Fruit fly (Drosophila melanogaster) whole organism, embryonic: ENCODE measurements around the gene Bcat.

Source experiments
- ATbp ChIP-seq: fragments of 200-800 bp; sonication (Bioruptor generic); optimal IDR thresholded peaks from 2 replicates; lab custom pipeline; 2017; ENCODE audit warnings: missing biosample characterization, mild to moderate bottlenecking, missing genetic modification characterization, missing genetic modification reagents
- CG10321 ChIP-seq: fragments of 200-800 bp; sonication (Bioruptor generic); IDR thresholded peaks from 2 replicates; pipeline ENCODE4 v1.3.6; 2022; ENCODE audit warnings: missing biosample characterization, missing genetic modification characterization
- CG10959 ChIP-seq: fragments of 200-800 bp; sonication (Bioruptor generic); IDR thresholded peaks from 2 replicates; pipeline ENCODE4 v1.3.6; 2022; ENCODE audit warnings: missing biosample characterization, missing genetic modification characterization
- CG11093 ChIP-seq: fragments of 200-800 bp; sonication (Bioruptor generic); IDR thresholded peaks from 3 replicates; pipeline ENCODE4 v1.3.6; 2022; ENCODE audit warnings: missing biosample characterization, missing genetic modification characterization
- CG12155 ChIP-seq: fragments of 200-800 bp; sonication (Bioruptor generic); optimal IDR thresholded peaks from 3 replicates; lab custom pipeline; 2016; ENCODE audit warnings: missing biosample characterization, missing genetic modification characterization
- CG12236 ChIP-seq: fragments of 200-800 bp; sonication (Bioruptor generic); optimal IDR thresholded peaks from 2 replicates; lab custom pipeline; 2016; ENCODE audit warnings: missing biosample characterization, missing genetic modification characterization
- CG14441 ChIP-seq: fragments of 200-800 bp; sonication (Bioruptor generic); IDR thresholded peaks from 2 replicates; pipeline ENCODE4 v1.3.6; 2022; ENCODE audit warnings: missing biosample characterization, missing genetic modification characterization
- CG14860 ChIP-seq: fragments of 200-800 bp; sonication (Bioruptor generic); IDR thresholded peaks from 3 replicates; pipeline ENCODE4 v1.3.6; 2022; ENCODE audit warnings: missing biosample characterization, missing genetic modification characterization; ENCODE audit not compliant: partially characterized antibody
- CG15479 ChIP-seq: fragments of 200-800 bp; sonication (Bioruptor generic); optimal IDR thresholded peaks from 3 replicates; lab custom pipeline; 2019; ENCODE audit warnings: missing biosample characterization, mild to moderate bottlenecking, missing genetic modification characterization, moderate library complexity
- CG16863 ChIP-seq: fragments of 200-800 bp; sonication (Bioruptor generic); optimal IDR thresholded peaks from 3 replicates; lab custom pipeline; 2016; ENCODE audit warnings: missing biosample characterization, missing genetic modification characterization
- CG17802 ChIP-seq: fragments of 200-800 bp; sonication (Bioruptor generic); optimal IDR thresholded peaks from 2 replicates; lab custom pipeline; 2018; ENCODE audit warnings: missing biosample characterization, mild to moderate bottlenecking, missing genetic modification characterization, moderate library complexity
- CG2120 ChIP-seq: fragments of 200-800 bp; sonication (Bioruptor generic); optimal IDR thresholded peaks from 3 replicates; lab custom pipeline; 2016; ENCODE audit warnings: missing biosample characterization, missing genetic modification characterization
- CG2202 ChIP-seq: fragments of 200-800 bp; sonication (Bioruptor generic); optimal IDR thresholded peaks from 2 replicates; lab custom pipeline; 2018; ENCODE audit warnings: missing biosample characterization, mild to moderate bottlenecking, missing genetic modification characterization
- CG3065 ChIP-seq: fragments of 200-800 bp; sonication (Bioruptor generic); optimal IDR thresholded peaks from 2 replicates; lab custom pipeline; 2016; ENCODE audit warnings: missing biosample characterization, missing genetic modification characterization
- CG33213 ChIP-seq: fragments of 200-800 bp; sonication (Bioruptor generic); optimal IDR thresholded peaks from 3 replicates; lab custom pipeline; 2016; ENCODE audit warnings: missing biosample characterization, missing genetic modification characterization
- CG3726 ChIP-seq: fragments of 200-800 bp; sonication (Bioruptor generic); IDR thresholded peaks from 3 replicates; pipeline ENCODE4, ENCODE4 v1.3.6; 2022; ENCODE audit warnings: missing biosample characterization, missing genetic modification characterization
- CG4404 ChIP-seq: fragments of 200-800 bp; sonication (Bioruptor generic); IDR thresholded peaks from 2 replicates; pipeline ENCODE4 v1.3.6; 2022; ENCODE audit warnings: missing biosample characterization, missing genetic modification characterization
- CG4707 ChIP-seq: fragments of 200-800 bp; sonication (Bioruptor generic); optimal IDR thresholded peaks from 2 replicates; lab custom pipeline; 2018; ENCODE audit warnings: missing biosample characterization, mild to moderate bottlenecking, missing genetic modification characterization, moderate library complexity
- CG6254 ChIP-seq: fragments of 200-800 bp; sonication (Bioruptor generic); optimal IDR thresholded peaks from 3 replicates; lab custom pipeline; 2017; ENCODE audit warnings: mild to moderate bottlenecking, missing biosample characterization, missing genetic modification reagents, missing genetic modification characterization
- CG6791 ChIP-seq: fragments of 200-800 bp; sonication (Bioruptor generic); IDR thresholded peaks from 3 replicates; pipeline ENCODE4 v1.3.6; 2022; ENCODE audit warnings: missing biosample characterization, missing genetic modification characterization; ENCODE audit not compliant: partially characterized antibody
- CG6854 ChIP-seq: fragments of 200-800 bp; sonication (Bioruptor generic); optimal IDR thresholded peaks from 3 replicates; lab custom pipeline; 2017; ENCODE audit warnings: missing biosample characterization, mild to moderate bottlenecking, missing genetic modification characterization
- CG7987 ChIP-seq: fragments of 200-800 bp; sonication (Bioruptor generic); optimal IDR thresholded peaks from 2 replicates; lab custom pipeline; 2018; ENCODE audit warnings: missing biosample characterization, mild to moderate bottlenecking, missing genetic modification characterization, moderate library complexity
- CG8290 ChIP-seq, 3 experiments: fragments of 200-800 bp; sonication (Bioruptor generic); optimal IDR thresholded peaks; 2 replicates each; lab custom pipeline; 2016 to 2019; ENCODE audit warnings: missing biosample characterization in 3 of 3, missing genetic modification characterization in 3 of 3, mild to moderate bottlenecking in 2 of 3, moderate library complexity in 1 of 3
- CG8359 ChIP-seq: fragments of 200-800 bp; sonication (Bioruptor generic); optimal IDR thresholded peaks from 2 replicates; lab custom pipeline; 2017; ENCODE audit warnings: missing biosample characterization, mild to moderate bottlenecking, missing genetic modification characterization, borderline replicate concordance
- Eip74EF ChIP-seq, 2 experiments: fragments of 200-800 bp in 1 of 2; fragments of >200 bp in 1 of 2; sonication (Bioruptor generic) in 1 of 2; optimal IDR thresholded peaks; 2 replicates each; lab custom pipeline; 2017 to 2019; ENCODE audit warnings: missing biosample characterization in 2 of 2, missing genetic modification characterization in 2 of 2, mild to moderate bottlenecking in 1 of 2, moderate library complexity in 1 of 2
- GATAe ChIP-seq: fragments of 200-800 bp; sonication (Bioruptor generic); conservative IDR thresholded peaks from 2 replicates; pipeline ENCODE4 v1.3.6; 2022; ENCODE audit warnings: missing biosample characterization, missing genetic modification characterization
- HLHmδ ChIP-seq: fragments of 200-800 bp; sonication (Bioruptor generic); optimal IDR thresholded peaks from 2 replicates; lab custom pipeline; 2018; ENCODE audit warnings: missing biosample characterization, mild to moderate bottlenecking, missing genetic modification characterization, moderate library complexity
- HmgD ChIP-seq: fragments of 200-800 bp; sonication (Bioruptor generic); optimal IDR thresholded peaks from 3 replicates; lab custom pipeline; 2016; ENCODE audit warnings: missing biosample characterization, missing genetic modification characterization
- Hsf ChIP-seq: fragments of 200-800 bp; sonication (Bioruptor generic); optimal IDR thresholded peaks from 3 replicates; lab custom pipeline; 2016; ENCODE audit warnings: missing biosample characterization, missing genetic modification characterization
- NC2β ChIP-seq: fragments of 200-800 bp; sonication (Bioruptor generic); optimal IDR thresholded peaks from 2 replicates; lab custom pipeline; 2016; ENCODE audit warnings: missing biosample characterization, missing genetic modification characterization
- NK7.1 ChIP-seq: fragments of 200-800 bp; sonication (Bioruptor generic); optimal IDR thresholded peaks from 3 replicates; lab custom pipeline; 2016; ENCODE audit warnings: missing biosample characterization, missing genetic modification characterization
- amos ChIP-seq: fragments of 200-800 bp; sonication (Bioruptor generic); IDR thresholded peaks from 2 replicates; pipeline ENCODE4 v1.3.6; 2022; ENCODE audit warnings: missing biosample characterization, missing genetic modification characterization; ENCODE audit not compliant: partially characterized antibody
- ap ChIP-seq: fragments of 200-800 bp; sonication (Bioruptor generic); IDR thresholded peaks from 2 replicates; pipeline ENCODE4 v1.3.6; 2022; ENCODE audit warnings: missing biosample characterization, missing genetic modification characterization
- chinmo ChIP-seq: fragments of 200-800 bp; sonication (Bioruptor generic); IDR thresholded peaks from 4 replicates; pipeline ENCODE4 v1.3.6; 2022; ENCODE audit warnings: missing biosample characterization, missing genetic modification characterization; ENCODE audit not compliant: partially characterized antibody
- da ChIP-seq: fragments of 200-800 bp; sonication (Bioruptor generic); optimal IDR thresholded peaks from 2 replicates; lab custom pipeline; 2016; ENCODE audit warnings: missing biosample characterization, missing genetic modification characterization
- esg ChIP-seq: fragments of 200-800 bp; sonication (Bioruptor generic); conservative IDR thresholded peaks from 2 replicates; pipeline ENCODE4 v1.3.6; 2022; ENCODE audit warnings: missing biosample characterization, missing genetic modification characterization
- fru ChIP-seq: fragments of >200 bp; optimal IDR thresholded peaks from 2 replicates; lab custom pipeline; 2017
- klu ChIP-seq: fragments of 200-800 bp; sonication (Bioruptor generic); IDR thresholded peaks from 2 replicates; pipeline ENCODE4 v1.3.6; 2022; ENCODE audit warnings: missing biosample characterization, missing genetic modification characterization
- lbe ChIP-seq: fragments of 200-800 bp; sonication (Bioruptor generic); optimal IDR thresholded peaks from 2 replicates; lab custom pipeline; 2016; ENCODE audit warnings: missing biosample characterization, mild to moderate bottlenecking, missing genetic modification characterization
- luna ChIP-seq: fragments of 200-800 bp; sonication (Bioruptor generic); optimal IDR thresholded peaks from 2 replicates; lab custom pipeline; 2016; ENCODE audit warnings: missing biosample characterization, missing genetic modification characterization
- mam ChIP-seq: fragments of 200-800 bp; sonication (Bioruptor generic); optimal IDR thresholded peaks from 3 replicates; lab custom pipeline; 2016; ENCODE audit warnings: missing biosample characterization, missing genetic modification characterization
- mirr ChIP-seq: fragments of 200-800 bp; sonication (Bioruptor generic); optimal IDR thresholded peaks from 3 replicates; lab custom pipeline; 2018; ENCODE audit warnings: missing biosample characterization, mild to moderate bottlenecking, missing genetic modification characterization
- oc ChIP-seq: fragments of 200-800 bp; sonication (Bioruptor generic); optimal IDR thresholded peaks from 2 replicates; lab custom pipeline; 2018; ENCODE audit warnings: missing biosample characterization, mild to moderate bottlenecking, missing genetic modification characterization, moderate library complexity
- ro ChIP-seq: fragments of 200-800 bp; sonication (Bioruptor generic); IDR thresholded peaks from 2 replicates; pipeline ENCODE4 v1.3.6; 2022; ENCODE audit warnings: missing biosample characterization, missing genetic modification characterization
- scrt ChIP-seq: fragments of 200-800 bp; sonication (Bioruptor generic); optimal IDR thresholded peaks from 2 replicates; lab custom pipeline; 2018; ENCODE audit warnings: missing biosample characterization, mild to moderate bottlenecking, missing genetic modification characterization, moderate library complexity
- sens-2 ChIP-seq: fragments of 200-800 bp; sonication (Bioruptor generic); IDR thresholded peaks from 2 replicates; pipeline ENCODE4 v1.3.6; 2022; ENCODE audit warnings: missing biosample characterization, missing genetic modification characterization
- sisA ChIP-seq: fragments of 200-800 bp; sonication (Bioruptor generic); IDR thresholded peaks from 2 replicates; pipeline ENCODE4 v1.3.6; 2022; ENCODE audit warnings: missing biosample characterization, missing genetic modification characterization
- so ChIP-seq: fragments of 200-800 bp; sonication (Bioruptor generic); IDR thresholded peaks from 3 replicates; pipeline ENCODE4 v1.3.6; 2022; ENCODE audit warnings: missing biosample characterization, missing genetic modification characterization
- tup ChIP-seq: fragments of 200-800 bp; sonication (Bioruptor generic); optimal IDR thresholded peaks from 2 replicates; lab custom pipeline; 2016; ENCODE audit warnings: missing biosample characterization, mild to moderate bottlenecking, missing genetic modification characterization, moderate library complexity
- vfl ChIP-seq: fragments of 200-800 bp; sonication (Bioruptor generic); optimal IDR thresholded peaks from 2 replicates; lab custom pipeline; 2016; ENCODE audit warnings: missing biosample characterization, missing genetic modification characterization
- vvl ChIP-seq: fragments of 200-800 bp; sonication (Bioruptor generic); IDR thresholded peaks from 2 replicates; pipeline ENCODE4 v1.3.6; 2022; ENCODE audit warnings: missing biosample characterization, missing genetic modification characterization

The Bcat gene

DNA sequence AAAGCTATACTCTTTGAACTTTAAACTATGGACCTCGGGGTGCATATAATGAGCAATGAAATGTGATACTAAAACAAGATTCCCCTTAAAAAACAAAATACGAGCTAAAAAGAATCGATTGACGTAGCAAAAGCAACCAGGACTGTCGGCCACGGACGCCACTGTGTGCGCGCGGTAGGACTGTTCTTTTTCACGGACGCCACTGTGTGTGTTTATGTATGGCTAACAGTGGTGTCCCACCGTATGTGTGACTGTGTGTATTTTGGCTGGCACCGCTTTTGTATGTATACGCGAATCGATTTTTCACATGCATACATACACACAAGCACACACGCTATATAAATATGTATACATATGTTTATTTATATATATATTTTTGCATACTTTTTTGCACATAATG is 12.9 kb upstream of the Bcat start (continued):
- 0 out of 2 replicates have a peak, but pooled peaks have one; percentile 26 for TF ChIP-seq CG10959 (GFP tag; lab: Robert Waterston, UW)
- TF ChIP-seq CG33213 (GFP tag; lab: Kevin White, UChicago) = peak; percentile 33
- TF ChIP-seq klu (GFP tag; lab: Robert Waterston, UW) = no peak
- peak; percentile 35 for TF ChIP-seq lbe (GFP tag; lab: Kevin White, UChicago)
- TF ChIP-seq CG12236 (GFP tag; lab: Kevin White, UChicago) = peak; percentile 18
- peak; percentile 31 for TF ChIP-seq CG3065 (GFP tag; lab: Kevin White, UChicago)
- TF ChIP-seq GATAe (GFP tag; lab: Robert Waterston, UW) = no peak
- TF ChIP-seq CG6791 (GFP tag; lab: Robert Waterston, UW) = no peak
- no peak for TF ChIP-seq CG14860
- peak; percentile 52 for TF ChIP-seq CG12155 (GFP tag; lab: Kevin White, UChicago)
- no peak for TF ChIP-seq sens-2 (GFP tag; lab: Robert Waterston, UW)
- peak; percentile 62 for TF ChIP-seq mirr (GFP tag; lab: Kevin White, UChicago)
- TF ChIP-seq HLHmδ (GFP tag; lab: Kevin White, UChicago) = peak; percentile 57
- no peak for TF ChIP-seq CG3726 (GFP tag; lab: Robert Waterston, UW)
- peak; percentile 29 for TF ChIP-seq ATbp (GFP tag; lab: Kevin White, UChicago)
- TF ChIP-seq so (GFP tag; lab: Robert Waterston, UW) = no peak
- no peak for TF ChIP-seq CG8359
- peak; percentile 49; the same call in 1 of the 2 replicates for TF ChIP-seq amos (GFP tag; lab: Robert Waterston, UW)
- no peak for TF ChIP-seq tup (GFP tag; lab: Kevin White, UChicago)
- no peak for TF ChIP-seq CG15479
- TF ChIP-seq HmgD (GFP tag; lab: Kevin White, UChicago) = peak; percentile 68
- TF ChIP-seq mam (GFP tag; lab: Kevin White, UChicago) = peak; percentile 80
- peak; percentile 30 for TF ChIP-seq NC2β (GFP tag; lab: Kevin White, UChicago)
- TF ChIP-seq CG4707 (GFP tag; lab: Kevin White, UChicago) = no peak
- peak; percentile 57 for TF ChIP-seq Hsf (GFP tag; lab: Kevin White, UChicago)
- peak; percentile 52 for TF ChIP-seq CG14441
- peak; percentile 21 for TF ChIP-seq CG16863 (GFP tag; lab: Kevin White, UChicago)
- no peak for TF ChIP-seq CG17802 (tag; lab: Kevin White, UChicago)
- no peak for TF ChIP-seq NK7.1
- no peak for TF ChIP-seq scrt (GFP tag; lab: Kevin White, UChicago)
- TF ChIP-seq CG2120 (GFP tag; lab: Kevin White, UChicago) = peak; percentile 78
- no peak for TF ChIP-seq CG4404 (GFP tag; lab: Robert Waterston, UW)
- no peak for TF ChIP-seq CG2202 (tag; lab: Kevin White, UChicago)
- TF ChIP-seq da (GFP tag; lab: Kevin White, UChicago) = no peak
- no peak for TF ChIP-seq Eip74EF (GFP tag; optimal IDR thresholded peaks at IDR 0.05; lab: Kevin White, UChicago)
- no peak for TF ChIP-seq luna
- no peak for TF ChIP-seq CG6254 (GFP tag; lab: Kevin White, UChicago)
- no peak for TF ChIP-seq oc
- peak; percentile 66 for TF ChIP-seq sisA (GFP tag; lab: Robert Waterston, UW)
- TF ChIP-seq CG6854 (GFP tag; lab: Kevin White, UChicago) = no peak
- no peak for TF ChIP-seq chinmo (GFP tag; lab: Robert Waterston, UW)
- no peak for TF ChIP-seq esg (GFP tag; lab: Robert Waterston, UW)
- 0 out of 2 replicates have a peak, but pooled peaks have one; percentile 9 for TF ChIP-seq ap
- TF ChIP-seq fru (lab: Kevin White, UChicago) = no peak
- 0 out of 2 replicates have a peak, but pooled peaks have one; percentile 23 for TF ChIP-seq CG10321
- no peak for TF ChIP-seq CG8290 (GFP tag; optimal IDR thresholded peaks at IDR 0.05; lab: Kevin White, UChicago)
- TF ChIP-seq CG8290 (tag; optimal IDR thresholded peaks at IDR 0.05; lab: Kevin White, UChicago) = peak in 1 of 2 experiments; percentile 88
- peak; percentile 63 for TF ChIP-seq CG7987 (GFP tag; lab: Kevin White, UChicago)
- no peak for TF ChIP-seq CG11093 (GFP tag; lab: Robert Waterston, UW)
- TF ChIP-seq vvl = peak; percentile 61
- TF ChIP-seq ro (GFP tag; lab: Robert Waterston, UW) = no peak
- TF ChIP-seq vfl (GFP tag; lab: Kevin White, UChicago) = peak; percentile 43
